Worm (Caenorhabditis elegans) whole organism, young adult: ENCODE results near the gene srd-35.

Source experiments
- B0019.2 ChIP-seq: fragments of 200-800 bp; sonication (Bioruptor generic); conservative IDR thresholded peaks from 2 replicates; pipeline ENCODE4 v1.3.6; 2022; ENCODE audit warnings: missing genetic modification reagents, missing genetic modification characterization, missing compliant biosample characterization
- B0035.1 ChIP-seq: sonication (generic microtip); optimal IDR thresholded peaks from 2 replicates; lab custom pipeline; 2016; ENCODE audit warnings: missing genetic modification characterization, mild to moderate bottlenecking, missing compliant biosample characterization, missing genotype, missing genetic modification reagents
- D2030.7 ChIP-seq: fragments of 200-800 bp; sonication (Bioruptor generic); IDR thresholded peaks from 2 replicates; pipeline ENCODE4 v1.3.6; 2022; ENCODE audit warnings: missing genetic modification reagents, missing genetic modification characterization, missing compliant biosample characterization
- F10E7.11 ChIP-seq: sonication (generic microtip); optimal IDR thresholded peaks from 2 replicates; lab custom pipeline; 2017; ENCODE audit warnings: mild to moderate bottlenecking, missing genetic modification characterization, moderate library complexity, missing compliant biosample characterization
- F39B2.1 ChIP-seq: fragments of 200-800 bp; sonication (Bioruptor generic); IDR thresholded peaks from 2 replicates; pipeline ENCODE4 v1.3.6; 2022; ENCODE audit warnings: missing genetic modification reagents, missing genetic modification characterization, missing compliant biosample characterization
- T07F8.4 ChIP-seq: sonication (generic microtip); optimal IDR thresholded peaks from 2 replicates; lab custom pipeline; 2016; ENCODE audit warnings: mild to moderate bottlenecking, missing genetic modification characterization, moderate library complexity, missing compliant biosample characterization
- Y53F4B.3 ChIP-seq: fragments of 200-800 bp; sonication (Bioruptor generic); IDR thresholded peaks from 2 replicates; pipeline ENCODE4 v1.3.6; 2022; ENCODE audit warnings: missing genetic modification reagents, missing genetic modification characterization, missing compliant biosample characterization
- Y53G8AR.9 ChIP-seq: fragments of 200-800 bp; sonication (Bioruptor generic); conservative IDR thresholded peaks from 2 replicates; pipeline ENCODE4 v1.3.6; 2022; ENCODE audit warnings: missing genetic modification reagents, missing genetic modification characterization, missing compliant biosample characterization
- Y56A3A.18 ChIP-seq: fragments of 200-800 bp; sonication (Bioruptor generic); IDR thresholded peaks from 2 replicates; pipeline ENCODE4 v1.3.6; 2022; ENCODE audit warnings: missing genetic modification reagents, missing genetic modification characterization, missing compliant biosample characterization
- ZK185.1 ChIP-seq: sonication (generic microtip); optimal IDR thresholded peaks from 2 replicates; lab custom pipeline; 2016; ENCODE audit warnings: mild to moderate bottlenecking, missing genetic modification characterization, missing compliant biosample characterization; ENCODE audit not compliant: poor library complexity, severe bottlenecking
- ama-1 ChIP-seq, 3 experiments: fragments of 150-350 bp in 1 of 3; sonication (generic microtip) in 2 of 3; optimal IDR thresholded peaks; 2 replicates each; lab custom pipeline; 2014 to 2018; ENCODE audit warnings: missing biosample characterization in 2 of 3, missing genetic modification characterization in 2 of 3, missing genetic modification reagents in 2 of 3
- aptf-2 ChIP-seq: fragments of 200-800 bp; sonication (Bioruptor generic); conservative IDR thresholded peaks from 2 replicates; pipeline ENCODE4 v1.3.6; 2022; ENCODE audit warnings: missing genetic modification reagents, missing genetic modification characterization, missing compliant biosample characterization
- aptf-3 ChIP-seq: fragments of 200-800 bp; sonication (Bioruptor generic); IDR thresholded peaks from 2 replicates; pipeline ENCODE4 v1.3.6; 2022; ENCODE audit warnings: missing genetic modification characterization, missing compliant biosample characterization
- athp-1 ChIP-seq: sonication (generic microtip); optimal IDR thresholded peaks from 2 replicates; lab custom pipeline; 2017; ENCODE audit warnings: mild to moderate bottlenecking, missing genetic modification characterization, missing compliant biosample characterization
- attf-6 ChIP-seq: fragments of 200-800 bp; sonication (Bioruptor generic); IDR thresholded peaks from 2 replicates; pipeline ENCODE4 v1.3.6; 2022; ENCODE audit warnings: missing genetic modification reagents, missing genetic modification characterization, missing compliant biosample characterization
- ceh-27 ChIP-seq: fragments of 200-800 bp; sonication (Bioruptor generic); optimal IDR thresholded peaks from 2 replicates; lab custom pipeline; 2018; ENCODE audit warnings: mild to moderate bottlenecking, missing genetic modification characterization, moderate library complexity, missing compliant biosample characterization
- ceh-40 ChIP-seq: fragments of 200-800 bp; sonication (Bioruptor generic); IDR thresholded peaks from 2 replicates; pipeline ENCODE4 v1.3.6; 2022; ENCODE audit warnings: missing genetic modification characterization, missing compliant biosample characterization
- ceh-91 ChIP-seq: fragments of 200-800 bp; sonication (Bioruptor generic); IDR thresholded peaks from 2 replicates; pipeline ENCODE4 v1.3.6; 2022; ENCODE audit warnings: missing genetic modification reagents, missing genetic modification characterization, missing compliant biosample characterization
- dox-1 ChIP-seq: fragments of 200-800 bp; sonication (Bioruptor generic); IDR thresholded peaks from 2 replicates; pipeline ENCODE4 v1.3.6; 2022; ENCODE audit warnings: missing genetic modification reagents, missing genetic modification characterization, missing compliant biosample characterization
- egl-18 ChIP-seq: fragments of 200-800 bp; sonication (Bioruptor generic); IDR thresholded peaks from 2 replicates; pipeline ENCODE4 v1.3.6; 2022; ENCODE audit warnings: missing genetic modification reagents, missing genetic modification characterization, missing compliant biosample characterization
- egl-44 ChIP-seq: fragments of 200-800 bp; sonication (Bioruptor generic); IDR thresholded peaks from 2 replicates; pipeline ENCODE4 v1.3.6; 2022; ENCODE audit warnings: missing genetic modification reagents, missing genetic modification characterization, missing compliant biosample characterization
- gei-17 ChIP-seq: fragments of 200-800 bp; sonication (Bioruptor generic); optimal IDR thresholded peaks from 2 replicates; lab custom pipeline; 2018; ENCODE audit warnings: mild to moderate bottlenecking, missing genetic modification characterization, missing compliant biosample characterization
- hlh-12 ChIP-seq: sonication (generic microtip); optimal IDR thresholded peaks from 2 replicates; lab custom pipeline; 2016; ENCODE audit warnings: missing genetic modification characterization, missing compliant biosample characterization
- hmg-20 ChIP-seq: fragments of 200-800 bp; sonication (Bioruptor generic); IDR thresholded peaks from 2 replicates; pipeline ENCODE4 v1.3.6; 2022; ENCODE audit warnings: missing genetic modification reagents, missing genetic modification characterization, missing compliant biosample characterization
- lin-26 ChIP-seq: fragments of 200-800 bp; sonication (Bioruptor generic); IDR thresholded peaks from 2 replicates; pipeline ENCODE4 v1.3.6; 2022; ENCODE audit warnings: missing genetic modification reagents, missing genetic modification characterization, missing compliant biosample characterization
- lin-40 ChIP-seq: sonication (generic microtip); optimal IDR thresholded peaks from 2 replicates; lab custom pipeline; 2016; ENCODE audit warnings: missing genetic modification characterization, mild to moderate bottlenecking, missing compliant biosample characterization, missing genotype, missing genetic modification reagents
- lin-54 ChIP-seq: fragments of 200-800 bp; sonication (Bioruptor generic); optimal IDR thresholded peaks from 2 replicates; lab custom pipeline; 2018; ENCODE audit warnings: mild to moderate bottlenecking, missing genetic modification characterization, missing compliant biosample characterization
- lir-1 ChIP-seq: fragments of 200-800 bp; sonication (Bioruptor generic); conservative IDR thresholded peaks from 2 replicates; pipeline ENCODE4 v1.3.6; 2022; ENCODE audit warnings: missing genetic modification reagents, missing genetic modification characterization, missing compliant biosample characterization
- lsl-1 ChIP-seq: fragments of 200-800 bp; sonication (Bioruptor generic); optimal IDR thresholded peaks from 2 replicates; lab custom pipeline; 2018; ENCODE audit warnings: mild to moderate bottlenecking, missing genetic modification characterization, moderate library complexity, missing compliant biosample characterization
- lsy-27 ChIP-seq: sonication (generic microtip); optimal IDR thresholded peaks from 2 replicates; lab custom pipeline; 2017; ENCODE audit warnings: missing genetic modification characterization, mild to moderate bottlenecking, missing compliant biosample characterization, antibody characterized with exemption, missing genotype, borderline replicate concordance; ENCODE audit not compliant: insufficient read depth
- madf-3 ChIP-seq: fragments of 200-800 bp; sonication (Bioruptor generic); IDR thresholded peaks from 2 replicates; pipeline ENCODE4 v1.3.6; 2022; ENCODE audit warnings: missing genetic modification reagents, missing genetic modification characterization, missing compliant biosample characterization
- madf-8 ChIP-seq: fragments of 200-800 bp; sonication (Bioruptor generic); conservative IDR thresholded peaks from 2 replicates; pipeline ENCODE4 v1.3.6; 2022; ENCODE audit warnings: missing genetic modification reagents, missing genetic modification characterization, missing compliant biosample characterization
- mcd-1 ChIP-seq: fragments of 200-800 bp; sonication (Bioruptor generic); IDR thresholded peaks from 2 replicates; pipeline ENCODE4 v1.3.6; 2022; ENCODE audit warnings: missing genetic modification reagents, missing genetic modification characterization, missing compliant biosample characterization
- nfya-1 ChIP-seq: sonication (generic microtip); optimal IDR thresholded peaks from 2 replicates; lab custom pipeline; 2017; ENCODE audit warnings: antibody characterized with exemption, missing compliant biosample characterization, missing genetic modification characterization, borderline replicate concordance; ENCODE audit not compliant: insufficient read depth
- nfyb-1 ChIP-seq: fragments of 200-800 bp; sonication (Bioruptor generic); IDR thresholded peaks from 2 replicates; pipeline ENCODE4 v1.3.6; 2022; ENCODE audit warnings: missing genetic modification reagents, missing genetic modification characterization, missing compliant biosample characterization
- nhr-90 ChIP-seq: sonication (generic microtip); optimal IDR thresholded peaks from 2 replicates; lab custom pipeline; 2016; ENCODE audit warnings: missing genotype, mild to moderate bottlenecking, missing genetic modification characterization, missing compliant biosample characterization
- pbrm-1 ChIP-seq: fragments of 200-800 bp; sonication (Bioruptor generic); IDR thresholded peaks from 2 replicates; pipeline ENCODE4 v1.3.6; 2022; ENCODE audit warnings: missing genetic modification reagents, missing genetic modification characterization, missing compliant biosample characterization
- repo-1 ChIP-seq: sonication (generic microtip); optimal IDR thresholded peaks from 2 replicates; lab custom pipeline; 2017; ENCODE audit warnings: mild to moderate bottlenecking, missing genetic modification characterization, missing compliant biosample characterization
- sdz-38 ChIP-seq: sonication (generic microtip); optimal IDR thresholded peaks from 2 replicates; lab custom pipeline; 2016; ENCODE audit warnings: missing genotype, missing genetic modification characterization, missing compliant biosample characterization
- snpc-1.1 ChIP-seq: sonication (generic microtip); optimal IDR thresholded peaks from 2 replicates; lab custom pipeline; 2017; ENCODE audit warnings: missing genetic modification characterization, mild to moderate bottlenecking, missing compliant biosample characterization, antibody characterized with exemption, moderate library complexity, missing genotype, missing genetic modification reagents; ENCODE audit not compliant: insufficient read depth
- snpc-3.4 ChIP-seq: sonication (generic microtip); optimal IDR thresholded peaks from 2 replicates; lab custom pipeline; 2017; ENCODE audit warnings: missing genetic modification characterization, mild to moderate bottlenecking, missing compliant biosample characterization, antibody characterized with exemption, moderate library complexity, missing genotype, missing genetic modification reagents
- tbx-9 ChIP-seq: sonication (generic microtip); optimal IDR thresholded peaks from 2 replicates; lab custom pipeline; 2016; ENCODE audit warnings: borderline replicate concordance, missing genetic modification characterization, inconsistent platforms, missing compliant biosample characterization
- unc-130 ChIP-seq: sonication (generic microtip); optimal IDR thresholded peaks from 2 replicates; lab custom pipeline; 2016; ENCODE audit warnings: missing genetic modification reagents, missing genetic modification characterization, missing compliant biosample characterization
- xnd-1 ChIP-seq: sonication (generic microtip); optimal IDR thresholded peaks from 2 replicates; lab custom pipeline; 2016; ENCODE audit warnings: missing genotype, missing genetic modification reagents, missing genetic modification characterization, missing compliant biosample characterization
- zfh-2 ChIP-seq: fragments of 200-800 bp; sonication (Bioruptor generic); conservative IDR thresholded peaks from 2 replicates; pipeline ENCODE4 v1.3.6; 2022; ENCODE audit warnings: missing genetic modification reagents, missing genetic modification characterization, missing compliant biosample characterization
- zim-3 ChIP-seq: sonication (generic microtip); optimal IDR thresholded peaks from 2 replicates; lab custom pipeline; 2017; ENCODE audit warnings: mild to moderate bottlenecking, missing genetic modification characterization, moderate library complexity, missing compliant biosample characterization
- ztf-3 ChIP-seq: fragments of 200-800 bp; sonication (Bioruptor generic); optimal IDR thresholded peaks from 2 replicates; lab custom pipeline; 2018; ENCODE audit warnings: mild to moderate bottlenecking, missing genetic modification characterization, missing compliant biosample characterization

srd-35 gene

DNA sequence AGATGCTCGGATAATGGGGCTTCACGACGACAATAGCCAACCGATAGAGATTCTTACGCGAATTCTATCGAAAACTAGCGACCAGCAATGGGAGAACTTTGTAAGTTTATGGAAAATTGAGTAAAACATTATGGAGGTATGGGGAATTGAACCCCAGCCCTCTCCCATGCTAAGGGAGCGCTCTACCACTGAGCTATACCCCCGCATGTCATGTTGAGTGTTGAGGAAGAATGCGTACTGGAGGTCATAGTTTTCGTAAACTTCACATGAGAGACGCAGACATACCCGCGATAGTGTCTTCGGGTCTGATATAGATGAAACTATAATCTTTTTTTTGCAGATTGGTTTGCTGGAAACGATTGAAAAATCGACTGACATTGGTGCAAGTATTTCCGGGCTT is 39.2 kb downstream of the srd-35 start (continued):
- TF ChIP-seq hmg-20 (GFP tag; lab: Robert Waterston, UW) (no peak; the same call in 1 of the 2 replicates), tbx-9 (tag; lab: Kevin White, UChicago) (no peak), repo-1 (tag; lab: Kevin White, UChicago) (peak; percentile 86), aptf-3 (0 out of 2 replicates have a peak, but pooled peaks have one; percentile 13), mcd-1 (GFP tag; lab: Robert Waterston, UW) (peak; percentile 59), snpc-1.1 (tag; lab: Kevin White, UChicago) (no peak), madf-3 (GFP tag; lab: Robert Waterston, UW) (no peak), lsl-1 (GFP tag; lab: Kevin White, UChicago) (peak; percentile 38), hlh-12 (tag; lab: Kevin White, UChicago) (peak; percentile 2), madf-8 (GFP tag; lab: Robert Waterston, UW) (no peak), lin-26 (peak; percentile 87), F10E7.11 (no peak), nfyb-1 (peak; percentile 85), nhr-90 (peak; percentile 76), lsy-27 (tag; lab: Kevin White, UChicago) (no peak), ama-1 (optimal IDR thresholded peaks at IDR 0.05; lab: Kevin White, UChicago) (no peak), ama-1 (GFP tag; optimal IDR thresholded peaks at IDR 0.05; lab: Kevin White, UChicago) (peak; percentile 63 to 76), ZK185.1 (tag; lab: Kevin White, UChicago) (peak; percentile 80), ztf-3 (GFP tag; lab: Kevin White, UChicago) (peak; percentile 45), D2030.7 (peak; percentile 39; the same call in 1 of the 2 replicates), B0019.2 (GFP tag; lab: Robert Waterston, UW) (no peak), T07F8.4 (tag; lab: Kevin White, UChicago) (peak; percentile 68), lin-54 (GFP tag; lab: Kevin White, UChicago) (peak; percentile 63), ceh-91 (GFP tag; lab: Robert Waterston, UW) (no peak), lin-40 (tag; lab: Kevin White, UChicago) (peak; percentile 76), Y53G8AR.9 (GFP tag; lab: Robert Waterston, UW) (peak; percentile 29; the same call in 1 of the 2 replicates), aptf-2 (GFP tag; lab: Robert Waterston, UW) (no peak), xnd-1 (tag; lab: Kevin White, UChicago) (no peak), ceh-40 (GFP tag; lab: Robert Waterston, UW) (peak; percentile 18; the same call in 1 of the 2 replicates), dox-1 (GFP tag; lab: Robert Waterston, UW) (peak; percentile 72; the same call in 1 of the 2 replicates), unc-130 (peak; percentile 27), B0035.1 (tag; lab: Kevin White, UChicago) (peak; percentile 17), athp-1 (tag; lab: Kevin White, UChicago) (peak; percentile 50), egl-18 (GFP tag; lab: Robert Waterston, UW) (no peak), gei-17 (GFP tag; lab: Kevin White, UChicago) (no peak), Y56A3A.18 (GFP tag; lab: Robert Waterston, UW) (peak; percentile 39; the same call in 1 of the 2 replicates), zim-3 (peak; percentile 87), pbrm-1 (GFP tag; lab: Robert Waterston, UW) (peak; percentile 67), lir-1 (GFP tag; lab: Robert Waterston, UW) (0 out of 2 replicates have a peak, but pooled peaks have one; percentile 42), snpc-3.4 (peak; percentile 92), zfh-2 (GFP tag; lab: Robert Waterston, UW) (0 out of 2 replicates have a peak, but pooled peaks have one; percentile 36), Y53F4B.3 (no peak), F39B2.1 (GFP tag; lab: Robert Waterston, UW) (no peak), egl-44 (GFP tag; lab: Robert Waterston, UW) (peak; percentile 84; the same call in 1 of the 2 replicates), sdz-38 (no peak), attf-6 (GFP tag; lab: Robert Waterston, UW) (no peak), ceh-27 (peak; percentile 37), nfya-1 (tag; lab: Kevin White, UChicago) (no peak)
